Fruit fly (Drosophila melanogaster) whole organism, embryonic: ENCODE data around the gene CG11839.

Source experiments
- Adf1 ChIP-seq: fragments of 200-800 bp; sonication (Bioruptor generic); IDR thresholded peaks from 2 replicates; pipeline ENCODE4 v1.3.6; 2022; ENCODE audit warnings: missing biosample characterization, missing genetic modification characterization
- Bgb ChIP-seq: fragments of 200-800 bp; sonication (Bioruptor generic); IDR thresholded peaks from 2 replicates; pipeline ENCODE4 v1.3.6; 2022; ENCODE audit warnings: missing biosample characterization, missing genetic modification characterization; ENCODE audit not compliant: partially characterized antibody
- BtbVII ChIP-seq: fragments of 200-800 bp; sonication (Bioruptor generic); optimal IDR thresholded peaks from 3 replicates; lab custom pipeline; 2017; ENCODE audit warnings: missing biosample characterization, mild to moderate bottlenecking, missing genetic modification characterization
- CG10366 ChIP-seq: fragments of 200-800 bp; sonication (Bioruptor generic); IDR thresholded peaks from 2 replicates; pipeline ENCODE4 v1.3.6; 2022; ENCODE audit warnings: missing biosample characterization, missing genetic modification characterization
- CG11456 ChIP-seq: fragments of 200-800 bp; sonication (Bioruptor generic); IDR thresholded peaks from 3 replicates; pipeline ENCODE4 v1.3.6; 2022; ENCODE audit warnings: missing biosample characterization, missing genetic modification characterization
- CG12236 ChIP-seq: fragments of 200-800 bp; sonication (Bioruptor generic); optimal IDR thresholded peaks from 2 replicates; lab custom pipeline; 2016; ENCODE audit warnings: missing biosample characterization, missing genetic modification characterization
- CG1233 ChIP-seq: fragments of 200-800 bp; sonication (Bioruptor generic); optimal IDR thresholded peaks from 4 replicates; lab custom pipeline; 2018; ENCODE audit warnings: missing biosample characterization, mild to moderate bottlenecking, missing genetic modification characterization
- CG13624 ChIP-seq: fragments of 200-800 bp; sonication (Bioruptor generic); optimal IDR thresholded peaks from 2 replicates; lab custom pipeline; 2016; ENCODE audit warnings: missing biosample characterization, missing genetic modification characterization
- CG14014 ChIP-seq: fragments of 200-800 bp; sonication (Bioruptor generic); IDR thresholded peaks from 2 replicates; pipeline ENCODE4 v1.3.6; 2022; ENCODE audit warnings: missing biosample characterization, missing genetic modification characterization
- CG14710 ChIP-seq: fragments of 200-800 bp; sonication (Bioruptor generic); optimal IDR thresholded peaks from 3 replicates; lab custom pipeline; 2019; ENCODE audit warnings: missing biosample characterization, mild to moderate bottlenecking, missing genetic modification characterization, moderate library complexity
- CG16813 ChIP-seq: fragments of 200-800 bp; sonication (Bioruptor generic); IDR thresholded peaks from 3 replicates; pipeline ENCODE4 v1.3.6; 2022; ENCODE audit warnings: missing biosample characterization, missing genetic modification characterization; ENCODE audit not compliant: partially characterized antibody
- CG17829 ChIP-seq: fragments of 200-800 bp; optimal IDR thresholded peaks from 2 replicates; lab custom pipeline; 2019; ENCODE audit warnings: missing biosample characterization, mild to moderate bottlenecking, missing genetic modification characterization, moderate library complexity
- CG1832 ChIP-seq: fragments of 200-800 bp; sonication (Bioruptor generic); optimal IDR thresholded peaks from 2 replicates; lab custom pipeline; 2017; ENCODE audit warnings: missing biosample characterization, mild to moderate bottlenecking, missing genetic modification characterization, inconsistent platforms
- CG31224 ChIP-seq: fragments of 200-800 bp; sonication (Bioruptor generic); IDR thresholded peaks from 2 replicates; pipeline ENCODE4 v1.3.6; 2022; ENCODE audit warnings: missing biosample characterization, missing genetic modification characterization
- CG32767 ChIP-seq: fragments of 200-800 bp; sonication (Bioruptor generic); IDR thresholded peaks from 2 replicates; pipeline ENCODE4 v1.3.6; 2022; ENCODE audit warnings: missing biosample characterization, missing genetic modification characterization
- CG34376 ChIP-seq: fragments of 200-800 bp; sonication (Bioruptor generic); optimal IDR thresholded peaks from 2 replicates; lab custom pipeline; 2018; ENCODE audit warnings: missing biosample characterization, mild to moderate bottlenecking, missing genetic modification characterization
- CG34422 ChIP-seq: fragments of 200-800 bp; sonication (Bioruptor generic); IDR thresholded peaks from 3 replicates; pipeline ENCODE4 v1.3.6; 2022; ENCODE audit warnings: missing biosample characterization, missing genetic modification characterization
- CG4360 ChIP-seq: fragments of 200-800 bp; sonication (Bioruptor generic); IDR thresholded peaks from 2 replicates; pipeline ENCODE4 v1.3.6; 2022; ENCODE audit warnings: missing biosample characterization, missing genetic modification characterization
- CG4707 ChIP-seq: fragments of 200-800 bp; sonication (Bioruptor generic); optimal IDR thresholded peaks from 2 replicates; lab custom pipeline; 2018; ENCODE audit warnings: missing biosample characterization, mild to moderate bottlenecking, missing genetic modification characterization, moderate library complexity
- CG4820 ChIP-seq: fragments of 200-800 bp; sonication (Bioruptor generic); optimal IDR thresholded peaks from 3 replicates; lab custom pipeline; 2016; ENCODE audit warnings: missing biosample characterization, missing genetic modification characterization
- CG8290 ChIP-seq, 3 experiments: fragments of 200-800 bp; sonication (Bioruptor generic); optimal IDR thresholded peaks; 2 replicates each; lab custom pipeline; 2016 to 2019; ENCODE audit warnings: missing biosample characterization in 3 of 3, missing genetic modification characterization in 3 of 3, mild to moderate bottlenecking in 2 of 3, moderate library complexity in 1 of 3
- CG9797 ChIP-seq: fragments of 200-800 bp; sonication (Bioruptor generic); optimal IDR thresholded peaks from 3 replicates; lab custom pipeline; 2018; ENCODE audit warnings: missing biosample characterization, mild to moderate bottlenecking, missing genetic modification characterization
- CG9876 ChIP-seq: fragments of 200-800 bp; sonication (Bioruptor generic); optimal IDR thresholded peaks from 2 replicates; lab custom pipeline; 2016; ENCODE audit warnings: missing biosample characterization, missing genetic modification characterization
- CHES-1-like ChIP-seq: fragments of 200-800 bp; sonication (Bioruptor generic); optimal IDR thresholded peaks from 2 replicates; lab custom pipeline; 2016; ENCODE audit warnings: missing biosample characterization, missing genetic modification characterization
- Dll ChIP-seq: fragments of 200-800 bp; sonication (Bioruptor generic); IDR thresholded peaks from 4 replicates; pipeline ENCODE4 v1.3.6; 2022; ENCODE audit warnings: missing biosample characterization, missing genetic modification characterization; ENCODE audit not compliant: partially characterized antibody
- E2f2 ChIP-seq: fragments of 200-800 bp; sonication (Bioruptor generic); IDR thresholded peaks from 2 replicates; pipeline ENCODE4 v1.3.6; 2022; ENCODE audit warnings: missing biosample characterization, missing genetic modification characterization
- ERR ChIP-seq: fragments of 200-800 bp; sonication (Bioruptor generic); optimal IDR thresholded peaks from 2 replicates; lab custom pipeline; 2016; ENCODE audit warnings: missing biosample characterization, missing genetic modification characterization
- Elba2 ChIP-seq: fragments of 200-800 bp; sonication (Bioruptor generic); optimal IDR thresholded peaks from 3 replicates; lab custom pipeline; 2016; ENCODE audit warnings: missing biosample characterization, missing genetic modification characterization
- Ets65A ChIP-seq: fragments of 200-800 bp; sonication (Bioruptor generic); peaks from one replicate; lab custom pipeline; 2016; ENCODE audit warnings: missing biosample characterization, missing genetic modification characterization
- Hey ChIP-seq: fragments of 200-800 bp; sonication (Bioruptor generic); optimal IDR thresholded peaks from 3 replicates; lab custom pipeline; 2018; ENCODE audit warnings: missing biosample characterization, mild to moderate bottlenecking, missing genetic modification characterization
- MBD-R2 ChIP-seq: fragments of 200-800 bp; sonication (Bioruptor generic); IDR thresholded peaks from 2 replicates; pipeline ENCODE4 v1.3.6; 2022; ENCODE audit warnings: missing biosample characterization, missing genetic modification characterization
- Myb ChIP-seq: fragments of 200-800 bp; sonication (Bioruptor generic); optimal IDR thresholded peaks from 2 replicates; lab custom pipeline; 2016; ENCODE audit warnings: missing biosample characterization, missing genetic modification characterization
- Opbp ChIP-seq: fragments of 200-800 bp; sonication (Bioruptor generic); IDR thresholded peaks from 3 replicates; pipeline ENCODE4 v1.3.6; 2022; ENCODE audit warnings: missing biosample characterization, missing genetic modification characterization; ENCODE audit not compliant: partially characterized antibody
- abd-A ChIP-seq: fragments of 200-800 bp; sonication (Bioruptor generic); optimal IDR thresholded peaks from 3 replicates; lab custom pipeline; 2019; ENCODE audit warnings: missing biosample characterization, mild to moderate bottlenecking, missing genetic modification characterization, moderate library complexity
- ac ChIP-seq: fragments of 200-800 bp; sonication (Bioruptor generic); optimal IDR thresholded peaks from 3 replicates; lab custom pipeline; 2017; ENCODE audit warnings: missing biosample characterization, mild to moderate bottlenecking, missing genetic modification characterization
- aop ChIP-seq: fragments of 200-800 bp; sonication (Bioruptor generic); IDR thresholded peaks from 2 replicates; pipeline ENCODE4 v1.3.6; 2022; ENCODE audit warnings: missing biosample characterization, missing genetic modification characterization
- ase ChIP-seq: fragments of 200-800 bp; sonication (Bioruptor generic); IDR thresholded peaks from 3 replicates; pipeline ENCODE4 v1.3.6; 2022; ENCODE audit warnings: missing biosample characterization, missing genetic modification characterization
- ato ChIP-seq: fragments of 200-800 bp; sonication (Bioruptor generic); IDR thresholded peaks from 2 replicates; pipeline ENCODE4 v1.3.6; 2022; ENCODE audit warnings: missing biosample characterization, missing genetic modification characterization; ENCODE audit not compliant: partially characterized antibody
- ewg ChIP-seq: fragments of 200-800 bp; sonication (Bioruptor generic); optimal IDR thresholded peaks from 3 replicates; lab custom pipeline; 2017; ENCODE audit warnings: mild to moderate bottlenecking, missing biosample characterization, missing genetic modification reagents, missing genetic modification characterization
- hb ChIP-seq: fragments of 200-800 bp; sonication (Bioruptor generic); IDR thresholded peaks from 3 replicates; pipeline ENCODE4 v1.3.6; 2022; ENCODE audit warnings: missing biosample characterization, missing genetic modification characterization; ENCODE audit not compliant: partially characterized antibody
- mam ChIP-seq: fragments of 200-800 bp; sonication (Bioruptor generic); optimal IDR thresholded peaks from 3 replicates; lab custom pipeline; 2016; ENCODE audit warnings: missing biosample characterization, missing genetic modification characterization
- mld ChIP-seq: fragments of 200-800 bp; sonication (Bioruptor generic); IDR thresholded peaks from 3 replicates; pipeline ENCODE4 v1.3.6; 2022; ENCODE audit warnings: missing biosample characterization, missing genetic modification characterization; ENCODE audit not compliant: partially characterized antibody
- pb ChIP-seq: fragments of 200-800 bp; sonication (Bioruptor generic); optimal IDR thresholded peaks from 3 replicates; lab custom pipeline; 2016; ENCODE audit warnings: missing biosample characterization, missing genetic modification characterization
- pho ChIP-seq: fragments of 200-800 bp; sonication (Bioruptor generic); optimal IDR thresholded peaks from 2 replicates; lab custom pipeline; 2016; ENCODE audit warnings: missing biosample characterization, missing genetic modification characterization
- pum ChIP-seq: fragments of 200-800 bp; sonication (Bioruptor generic); optimal IDR thresholded peaks from 2 replicates; lab custom pipeline; 2016; ENCODE audit warnings: missing biosample characterization, missing genetic modification characterization
- pzg ChIP-seq: fragments of 200-800 bp; sonication (Bioruptor generic); optimal IDR thresholded peaks from 3 replicates; lab custom pipeline; 2018; ENCODE audit warnings: missing biosample characterization, mild to moderate bottlenecking, missing genetic modification characterization, moderate library complexity
- ranshi ChIP-seq: fragments of 200-800 bp; sonication (Bioruptor generic); IDR thresholded peaks from 2 replicates; pipeline ENCODE4 v1.3.6; 2022; ENCODE audit warnings: missing biosample characterization, missing genetic modification characterization
- schlank ChIP-seq: fragments of 200-800 bp; sonication (Bioruptor generic); optimal IDR thresholded peaks from 2 replicates; lab custom pipeline; 2018; ENCODE audit warnings: missing biosample characterization, mild to moderate bottlenecking, missing genetic modification characterization
- tap ChIP-seq: fragments of 200-800 bp; optimal IDR thresholded peaks from 3 replicates; lab custom pipeline; 2019; ENCODE audit warnings: missing biosample characterization, mild to moderate bottlenecking, missing genetic modification characterization, moderate library complexity
- vvl ChIP-seq: fragments of 200-800 bp; sonication (Bioruptor generic); IDR thresholded peaks from 2 replicates; pipeline ENCODE4 v1.3.6; 2022; ENCODE audit warnings: missing biosample characterization, missing genetic modification characterization
- zen ChIP-seq: fragments of 200-800 bp; sonication (Bioruptor generic); optimal IDR thresholded peaks from 3 replicates; lab custom pipeline; 2018; ENCODE audit warnings: missing biosample characterization, mild to moderate bottlenecking, missing genetic modification characterization, moderate library complexity

The CG11839 gene

DNA sequence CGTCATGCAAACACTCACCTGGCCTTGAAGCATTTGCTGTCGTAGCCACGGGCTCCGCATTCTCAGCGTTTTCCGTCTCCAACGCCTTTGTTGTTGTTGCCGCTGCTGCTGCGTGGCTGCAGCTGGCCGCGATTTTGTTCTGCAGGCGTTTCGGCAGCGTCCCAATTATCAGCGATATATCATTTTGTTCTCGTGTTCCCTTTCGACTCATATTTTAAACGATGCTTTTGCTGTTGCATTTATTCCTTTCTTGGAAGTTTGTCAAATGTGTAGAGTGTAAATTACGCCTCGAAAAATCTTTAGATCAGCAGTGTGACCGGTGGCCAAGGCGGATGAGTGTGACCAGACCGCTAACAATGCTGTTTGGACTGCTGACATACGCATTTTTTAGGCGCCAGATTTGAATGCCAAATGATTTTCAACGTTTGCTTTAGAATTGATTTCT is 36.6 kb upstream of the CG11839 start, which contains the start of gene Smg6 (continued):
- no peak for TF ChIP-seq hb (GFP tag; lab: Robert Waterston, UW)
- TF ChIP-seq Bgb (GFP tag; lab: Robert Waterston, UW) = peak; percentile 20; the same call in 1 of the 2 replicates
- no peak for TF ChIP-seq tap
- TF ChIP-seq CG4360 (GFP tag; lab: Robert Waterston, UW) = peak; percentile 93
- TF ChIP-seq ato = no peak
- peak; percentile 22 for TF ChIP-seq Elba2 (GFP tag; lab: Kevin White, UChicago)
- no peak for TF ChIP-seq Ets65A (GFP tag; lab: Kevin White, UChicago)
- TF ChIP-seq CG8290 (GFP tag; optimal IDR thresholded peaks at IDR 0.05; lab: Kevin White, UChicago) = no peak
- TF ChIP-seq CG8290 (tag; optimal IDR thresholded peaks at IDR 0.05; lab: Kevin White, UChicago) = no peak
- no peak for TF ChIP-seq CG1233 (GFP tag; lab: Kevin White, UChicago)
- no peak for TF ChIP-seq CG14014 (GFP tag; lab: Robert Waterston, UW)
- TF ChIP-seq Dll (GFP tag; lab: Robert Waterston, UW) = peak; percentile 30; the same call in 1 of the 4 replicates
- TF ChIP-seq aop (GFP tag; lab: Robert Waterston, UW) = no peak
- TF ChIP-seq CG17829 (tag; lab: Kevin White, UChicago) = peak; percentile 19
- peak; percentile 97 for TF ChIP-seq CG9797
- peak; percentile 49 for TF ChIP-seq CG34376 (GFP tag; lab: Kevin White, UChicago)
- peak; percentile 69 for TF ChIP-seq Adf1 (GFP tag; lab: Robert Waterston, UW)
- TF ChIP-seq Opbp (GFP tag; lab: Robert Waterston, UW) = no peak
- 0 out of 2 replicates have a peak, but pooled peaks have one; percentile 31 for TF ChIP-seq MBD-R2
- TF ChIP-seq CG32767 (GFP tag; lab: Robert Waterston, UW) = no peak
- no peak for TF ChIP-seq ranshi (GFP tag; lab: Robert Waterston, UW)
- no peak for TF ChIP-seq abd-A (tag; lab: Kevin White, UChicago)
- no peak for TF ChIP-seq CG9876 (GFP tag; lab: Kevin White, UChicago)
- no peak for TF ChIP-seq CG4707 (GFP tag; lab: Kevin White, UChicago)
- no peak for TF ChIP-seq mam (GFP tag; lab: Kevin White, UChicago)
- no peak for TF ChIP-seq ac (GFP tag; lab: Kevin White, UChicago)
- TF ChIP-seq E2f2 (GFP tag; lab: Robert Waterston, UW) = peak; percentile 96
- TF ChIP-seq Hey (tag; lab: Kevin White, UChicago) = no peak
- TF ChIP-seq CG10366 (GFP tag; lab: Robert Waterston, UW) = no peak
- no peak for TF ChIP-seq mld (GFP tag; lab: Robert Waterston, UW)
- peak; percentile 9 for TF ChIP-seq ewg (GFP tag; lab: Kevin White, UChicago)
- TF ChIP-seq CG31224 (GFP tag; lab: Robert Waterston, UW) = no peak
- TF ChIP-seq zen (tag; lab: Kevin White, UChicago) = peak; percentile 22
- TF ChIP-seq CG12236 (GFP tag; lab: Kevin White, UChicago) = no peak
- no peak for TF ChIP-seq pum
- no peak for TF ChIP-seq pho
- no peak for TF ChIP-seq CG1832 (GFP tag; lab: Kevin White, UChicago)
- no peak for TF ChIP-seq pb (GFP tag; lab: Kevin White, UChicago)
- TF ChIP-seq CG16813 (GFP tag; lab: Robert Waterston, UW) = no peak
- no peak for TF ChIP-seq ase (GFP tag; lab: Robert Waterston, UW)
- no peak for TF ChIP-seq CG11456 (GFP tag; lab: Robert Waterston, UW)
- no peak; the same call in 2 of the 3 replicates for TF ChIP-seq CG34422 (GFP tag; lab: Robert Waterston, UW)
- peak; percentile 89 for TF ChIP-seq CG13624 (GFP tag; lab: Kevin White, UChicago)
- TF ChIP-seq BtbVII = no peak
- TF ChIP-seq CG4820 (GFP tag; lab: Kevin White, UChicago) = no peak
- TF ChIP-seq schlank = no peak
- no peak for TF ChIP-seq vvl (GFP tag; lab: Robert Waterston, UW)
- TF ChIP-seq ERR (GFP tag; lab: Kevin White, UChicago) = no peak
- peak; percentile 57 for TF ChIP-seq CHES-1-like (GFP tag; lab: Kevin White, UChicago)
- TF ChIP-seq Myb (GFP tag; lab: Kevin White, UChicago) = peak; percentile 59
- TF ChIP-seq CG14710 (tag; lab: Kevin White, UChicago) = peak; percentile 49
- peak; percentile 90 for TF ChIP-seq pzg (GFP tag; lab: Kevin White, UChicago)
